Worm (Caenorhabditis elegans) whole organism, L1 larva: ENCODE results near the gene pak-2.
A peak's percentile ranks its signal among the peaks of the same experiment; 100 is the strongest.

Experiments
- C04F5.9 ChIP-seq: sonication (generic microtip); optimal IDR thresholded peaks from 2 replicates; lab custom pipeline; 2016; ENCODE audit warnings: missing genetic modification characterization, missing compliant biosample characterization
- C16A3.4 ChIP-seq: fragments of 150-350 bp; optimal IDR thresholded peaks from 2 replicates; lab custom pipeline; 2014; ENCODE audit warnings: missing biosample characterization, missing genetic modification characterization
- Y116A8C.19 ChIP-seq: sonication (generic microtip); optimal IDR thresholded peaks from 2 replicates; lab custom pipeline; 2016; ENCODE audit warnings: missing compliant biosample characterization, missing genetic modification characterization, borderline replicate concordance
- aly-2 ChIP-seq: fragments of 150-350 bp; optimal IDR thresholded peaks from 2 replicates; lab custom pipeline; 2014; ENCODE audit warnings: missing biosample characterization, missing genetic modification characterization
- ama-1 ChIP-seq: fragments of 150-350 bp; optimal IDR thresholded peaks from 2 replicates; lab custom pipeline; 2014
- ceh-63 ChIP-seq: fragments of 200-800 bp; sonication (Bioruptor generic); optimal IDR thresholded peaks from 2 replicates; lab custom pipeline; 2018; ENCODE audit warnings: mild to moderate bottlenecking, missing genetic modification characterization, missing compliant biosample characterization
- ceh-8 ChIP-seq: fragments of 200-800 bp; sonication (Bioruptor generic); optimal IDR thresholded peaks from 2 replicates; lab custom pipeline; 2018; ENCODE audit warnings: mild to moderate bottlenecking, missing genetic modification characterization, moderate library complexity, missing compliant biosample characterization
- ceh-90 ChIP-seq: sonication (generic microtip); optimal IDR thresholded peaks from 2 replicates; lab custom pipeline; 2016; ENCODE audit warnings: missing genetic modification characterization, missing compliant biosample characterization
- ces-1 ChIP-seq: fragments of 150-350 bp; optimal IDR thresholded peaks from 2 replicates; lab custom pipeline; 2014; ENCODE audit warnings: missing biosample characterization, missing genetic modification reagents, missing genetic modification characterization
- dpl-1 ChIP-seq, 3 experiments: fragments of 150-350 bp in 2 of 3; sonication (generic microtip) in 1 of 3; optimal IDR thresholded peaks; 2 replicates each; lab custom pipeline; 2014 to 2017; ENCODE audit warnings: missing biosample characterization in 3 of 3, missing genetic modification characterization in 3 of 3, missing genetic modification reagents in 3 of 3
- efl-1 ChIP-seq, 4 experiments: fragments of 150-350 bp; optimal IDR thresholded peaks in 3 of 4; peaks in 1 of 4; 1 replicate in 1 of 4; 2 replicates in 3 of 4; lab custom pipeline; 2014; ENCODE audit warnings: missing biosample characterization in 2 of 4, missing genetic modification characterization in 2 of 4, missing genetic modification reagents in 2 of 4
- egl-13 ChIP-seq: sonication (generic microtip); optimal IDR thresholded peaks from 2 replicates; lab custom pipeline; 2016; ENCODE audit warnings: missing genotype, missing genetic modification reagents, missing genetic modification characterization, missing compliant biosample characterization
- egl-27 ChIP-seq, 2 experiments: fragments of 150-350 bp in 1 of 2; sonication (generic microtip); optimal IDR thresholded peaks; 3 replicates each; lab custom pipeline; 2017 to 2018; ENCODE audit warnings: missing biosample characterization in 2 of 2, missing genetic modification characterization in 2 of 2, missing genetic modification reagents in 2 of 2
- elt-3 ChIP-seq, 6 experiments: fragments of 150-350 bp in 1 of 6; sonication (generic microtip); optimal IDR thresholded peaks; 2 replicates each; lab custom pipeline; 2017 to 2018; ENCODE audit warnings: missing biosample characterization in 6 of 6, missing genetic modification characterization in 6 of 6, inconsistent platforms in 1 of 6
- fkh-10 ChIP-seq: sonication (generic microtip); optimal IDR thresholded peaks from 2 replicates; lab custom pipeline; 2017; ENCODE audit warnings: missing biosample characterization, missing genetic modification reagents, missing genetic modification characterization
- fkh-4 ChIP-seq: sonication (generic microtip); optimal IDR thresholded peaks from 2 replicates; lab custom pipeline; 2016; ENCODE audit warnings: missing compliant biosample characterization, missing genetic modification characterization, borderline replicate concordance
- fkh-8 ChIP-seq: sonication (generic microtip); optimal IDR thresholded peaks from 2 replicates; lab custom pipeline; 2016; ENCODE audit warnings: mild to moderate bottlenecking, missing genetic modification characterization, missing compliant biosample characterization
- fos-1 ChIP-seq: fragments of 150-350 bp; optimal IDR thresholded peaks from 2 replicates; lab custom pipeline; 2014; ENCODE audit warnings: missing biosample characterization, missing genetic modification characterization
- hlh-4 ChIP-seq: sonication (generic microtip); optimal IDR thresholded peaks from 2 replicates; lab custom pipeline; 2016; ENCODE audit warnings: mild to moderate bottlenecking, missing genetic modification characterization, missing compliant biosample characterization
- hpl-2 ChIP-seq: fragments of 150-350 bp; optimal IDR thresholded peaks from 2 replicates; lab custom pipeline; 2014; ENCODE audit warnings: missing biosample characterization, missing genetic modification reagents, missing genetic modification characterization
- irx-1 ChIP-seq: sonication (generic microtip); optimal IDR thresholded peaks from 2 replicates; lab custom pipeline; 2016; ENCODE audit warnings: missing genetic modification characterization, missing compliant biosample characterization
- isw-1 ChIP-seq: fragments of 200-800 bp; sonication (Bioruptor generic); IDR thresholded peaks from 2 replicates; pipeline ENCODE4 v1.3.6; 2022; ENCODE audit warnings: missing genetic modification characterization, missing compliant biosample characterization
- jun-1 ChIP-seq: fragments of 150-350 bp; optimal IDR thresholded peaks from 2 replicates; lab custom pipeline; 2014; ENCODE audit warnings: missing biosample characterization, missing genetic modification reagents, missing genetic modification characterization
- lin-15B ChIP-seq: fragments of 150-350 bp; sonication (generic microtip); optimal IDR thresholded peaks from 3 replicates; lab custom pipeline; 2014; ENCODE audit warnings: missing biosample characterization, missing genetic modification characterization
- lsy-2 ChIP-seq, 2 experiments: fragments of 150-350 bp; optimal IDR thresholded peaks; 2 replicates each; lab custom pipeline; 2014; ENCODE audit warnings: missing biosample characterization in 2 of 2, missing genetic modification characterization in 2 of 2
- mab-9 ChIP-seq: fragments of 200-800 bp; sonication (Bioruptor generic); IDR thresholded peaks from 2 replicates; pipeline ENCODE4 v1.3.6; 2022; ENCODE audit warnings: missing genetic modification reagents, missing genetic modification characterization, missing compliant biosample characterization
- mdl-1 ChIP-seq, 2 experiments: fragments of 150-350 bp; optimal IDR thresholded peaks; 2 replicates each; lab custom pipeline; 2014 to 2017; ENCODE audit warnings: missing biosample characterization in 2 of 2, missing genetic modification characterization in 2 of 2, inconsistent platforms in 1 of 2
- mef-2 ChIP-seq: fragments of 150-350 bp; optimal IDR thresholded peaks from 2 replicates; lab custom pipeline; 2014; ENCODE audit warnings: missing biosample characterization, missing genetic modification characterization
- nhr-11 ChIP-seq: fragments of 150-350 bp; optimal IDR thresholded peaks from 2 replicates; lab custom pipeline; 2014; ENCODE audit warnings: missing biosample characterization, missing genetic modification characterization
- nhr-12 ChIP-seq: sonication (generic microtip); optimal IDR thresholded peaks from 2 replicates; lab custom pipeline; 2017; ENCODE audit warnings: missing biosample characterization, missing genetic modification characterization
- nhr-20 ChIP-seq: sonication (generic microtip); optimal IDR thresholded peaks from 2 replicates; lab custom pipeline; 2016; ENCODE audit warnings: mild to moderate bottlenecking, missing genetic modification characterization, missing compliant biosample characterization
- nhr-47 ChIP-seq: sonication (generic microtip); optimal IDR thresholded peaks from 2 replicates; lab custom pipeline; 2016; ENCODE audit warnings: mild to moderate bottlenecking, missing genetic modification characterization, moderate library complexity, missing compliant biosample characterization
- nhr-71 ChIP-seq: sonication (generic microtip); optimal IDR thresholded peaks from 2 replicates; lab custom pipeline; 2016; ENCODE audit warnings: mild to moderate bottlenecking, missing genetic modification characterization, moderate library complexity, missing compliant biosample characterization
- nhr-77 ChIP-seq: fragments of 150-350 bp; optimal IDR thresholded peaks from 2 replicates; lab custom pipeline; 2014; ENCODE audit warnings: missing biosample characterization, missing genetic modification characterization
- nhr-84 ChIP-seq: sonication (generic microtip); optimal IDR thresholded peaks from 2 replicates; lab custom pipeline; 2017; ENCODE audit warnings: missing biosample characterization, missing genetic modification characterization
- nhr-90 ChIP-seq: sonication (generic microtip); optimal IDR thresholded peaks from 2 replicates; lab custom pipeline; 2016; ENCODE audit warnings: mild to moderate bottlenecking, missing genetic modification characterization, missing compliant biosample characterization; ENCODE audit not compliant: poor library complexity
- pag-3 ChIP-seq: sonication (generic microtip); optimal IDR thresholded peaks from 2 replicates; lab custom pipeline; 2017; ENCODE audit warnings: missing genetic modification characterization, mild to moderate bottlenecking, missing compliant biosample characterization, antibody characterized with exemption, borderline replicate concordance; ENCODE audit not compliant: insufficient read depth
- pqm-1 ChIP-seq: sonication (generic microtip); optimal IDR thresholded peaks from 3 replicates; lab custom pipeline; 2017; ENCODE audit warnings: missing biosample characterization, missing genetic modification characterization
- skn-1 ChIP-seq: fragments of 150-350 bp; optimal IDR thresholded peaks from 2 replicates; lab custom pipeline; 2014; ENCODE audit warnings: missing biosample characterization, missing genetic modification characterization
- snpc-4 ChIP-seq: fragments of 150-350 bp; optimal IDR thresholded peaks from 2 replicates; lab custom pipeline; 2014; ENCODE audit warnings: missing biosample characterization, missing genetic modification characterization
- sox-4 ChIP-seq: sonication (generic microtip); optimal IDR thresholded peaks from 2 replicates; lab custom pipeline; 2016; ENCODE audit warnings: missing genetic modification characterization, missing compliant biosample characterization
- swsn-7 ChIP-seq: sonication (generic microtip); optimal IDR thresholded peaks from 2 replicates; lab custom pipeline; 2016; ENCODE audit warnings: missing genetic modification characterization, missing compliant biosample characterization
- tbx-2 ChIP-seq: sonication (generic microtip); optimal IDR thresholded peaks from 2 replicates; lab custom pipeline; 2016; ENCODE audit warnings: missing genetic modification characterization, missing compliant biosample characterization
- tlp-1 ChIP-seq: fragments of 150-350 bp; optimal IDR thresholded peaks from 2 replicates; lab custom pipeline; 2014; ENCODE audit warnings: missing biosample characterization, missing genetic modification characterization
- unc-30 ChIP-seq: sonication (generic microtip); optimal IDR thresholded peaks from 2 replicates; lab custom pipeline; 2017; ENCODE audit warnings: missing biosample characterization, missing genetic modification characterization
- unc-62 ChIP-seq: fragments of 150-350 bp; optimal IDR thresholded peaks from 2 replicates; lab custom pipeline; 2014; ENCODE audit warnings: missing biosample characterization, missing genetic modification reagents, missing genetic modification characterization
- unc-86 ChIP-seq: sonication (generic microtip); optimal IDR thresholded peaks from 2 replicates; lab custom pipeline; 2016; ENCODE audit warnings: missing genetic modification characterization, missing compliant biosample characterization
- unc-98 ChIP-seq: fragments of 200-800 bp; sonication (Bioruptor generic); IDR thresholded peaks from 2 replicates; pipeline ENCODE4 v1.3.6; 2022; ENCODE audit warnings: missing genetic modification characterization, missing compliant biosample characterization
- vab-15 ChIP-seq: sonication (generic microtip); optimal IDR thresholded peaks from 2 replicates; lab custom pipeline; 2017; ENCODE audit warnings: missing genotype, mild to moderate bottlenecking, missing genetic modification characterization, missing compliant biosample characterization
- xbp-1 ChIP-seq: sonication (generic microtip); optimal IDR thresholded peaks from 2 replicates; lab custom pipeline; 2016; ENCODE audit warnings: missing genetic modification characterization, missing compliant biosample characterization
- zip-4 ChIP-seq: fragments of 200-800 bp; sonication (Bioruptor generic); optimal IDR thresholded peaks from 2 replicates; lab custom pipeline; 2018; ENCODE audit warnings: mild to moderate bottlenecking, missing genetic modification characterization, moderate library complexity, missing compliant biosample characterization

The pak-2 gene

ce11 chrV:11070388-11070787 is 31.2 kb upstream of the pak-2 start (continued):
- TF ChIP-seq unc-86 (tag; lab: Kevin White, UChicago) (no peak), egl-13 (no peak), lsy-2 (tag; optimal IDR thresholded peaks at IDR 0.05; lab: Kevin White, UChicago) (no peak), unc-62 (GFP tag; lab: Kevin White, UChicago) (no peak), elt-3 (tag; optimal IDR thresholded peaks at IDR 0.05; lab: Kevin White, UChicago) (no peak)

- no peak for TF ChIP-seq mef-2 (tag; lab: Kevin White, UChicago)
- TF ChIP-seq egl-27 (tag; optimal IDR thresholded peaks at IDR 0.05; lab: Kevin White, UChicago) = no peak
- no peak for TF ChIP-seq xbp-1
- TF ChIP-seq pqm-1 = peak; percentile 24
- no peak for TF ChIP-seq mdl-1 (tag; optimal IDR thresholded peaks at IDR 0.05; lab: Kevin White, UChicago)
- TF ChIP-seq C04F5.9 (tag; lab: Kevin White, UChicago) = no peak
- no peak for TF ChIP-seq snpc-4
- TF ChIP-seq pag-3 (tag; lab: Kevin White, UChicago) = no peak
- TF ChIP-seq nhr-20 (tag; lab: Kevin White, UChicago) = peak; percentile 25
- TF ChIP-seq nhr-71 (tag; lab: Kevin White, UChicago) = peak; percentile 51
- peak; percentile 48 for TF ChIP-seq jun-1 (tag; lab: Kevin White, UChicago)
- TF ChIP-seq fkh-4 (tag; lab: Kevin White, UChicago) = no peak
- TF ChIP-seq hlh-4 (tag; lab: Kevin White, UChicago) = no peak
- TF ChIP-seq unc-62 (GFP tag; lab: Kevin White, UChicago) = no peak
- TF ChIP-seq aly-2 = no peak
- TF ChIP-seq tlp-1 = peak; percentile 48
- no peak for TF ChIP-seq vab-15 (tag; lab: Kevin White, UChicago)
- no peak for TF ChIP-seq ceh-8
- TF ChIP-seq nhr-77 = no peak
- TF ChIP-seq ceh-63 (GFP tag; lab: Kevin White, UChicago) = no peak
- TF ChIP-seq nhr-47 (tag; lab: Kevin White, UChicago) = peak; percentile 5
- TF ChIP-seq irx-1 (tag; lab: Kevin White, UChicago) = no peak
- no peak for TF ChIP-seq sox-4 (tag; lab: Kevin White, UChicago)
- no peak for TF ChIP-seq Y116A8C.19
- TF ChIP-seq ama-1 (lab: Kevin White, UChicago) = no peak
- no peak for TF ChIP-seq nhr-12 (tag; lab: Kevin White, UChicago)
- no peak for TF ChIP-seq ceh-90 (tag; lab: Kevin White, UChicago)
- no peak for TF ChIP-seq swsn-7 (tag; lab: Kevin White, UChicago)
- TF ChIP-seq nhr-90 (tag; lab: Kevin White, UChicago) = peak; percentile 35
- no peak for TF ChIP-seq unc-98 (GFP tag; lab: Robert Waterston, UW)
- TF ChIP-seq mab-9 (GFP tag; lab: Robert Waterston, UW) = no peak
- TF ChIP-seq isw-1 (GFP tag; lab: Robert Waterston, UW) = no peak
- peak in 1 of 6 experiments; percentile 4 for TF ChIP-seq elt-3 (tag; optimal IDR thresholded peaks at IDR 0.05; lab: Kevin White, UChicago)
- no peak for TF ChIP-seq fkh-8
- TF ChIP-seq lsy-2 (tag; optimal IDR thresholded peaks at IDR 0.05; lab: Kevin White, UChicago) = no peak
- no peak for TF ChIP-seq tbx-2 (tag; lab: Kevin White, UChicago)
- TF ChIP-seq nhr-84 (tag; lab: Kevin White, UChicago) = no peak
- no peak for TF ChIP-seq dpl-1 (GFP tag; optimal IDR thresholded peaks at IDR 0.05; lab: Kevin White, UChicago)
- TF ChIP-seq nhr-11 (tag; lab: Kevin White, UChicago) = no peak
- no peak for TF ChIP-seq fos-1 (tag; lab: Kevin White, UChicago)
- TF ChIP-seq skn-1 = no peak
- TF ChIP-seq zip-4 (GFP tag; lab: Kevin White, UChicago) = no peak
- no peak for TF ChIP-seq unc-30 (tag; lab: Kevin White, UChicago)
- TF ChIP-seq lin-15B (tag; lab: Kevin White, UChicago) = no peak
- no peak for TF ChIP-seq efl-1 (optimal IDR thresholded peaks at IDR 0.05; lab: Kevin White, UChicago)
- TF ChIP-seq efl-1 (GFP tag; optimal IDR thresholded peaks at IDR 0.05 in 1 of 2; lab: Kevin White, UChicago) = peak in 1 of 2 experiments; percentile 27
- no peak for TF ChIP-seq fkh-10 (GFP tag; lab: Kevin White, UChicago)
- no peak for TF ChIP-seq hpl-2 (GFP tag; lab: Kevin White, UChicago)
- TF ChIP-seq C16A3.4 = no peak
- TF ChIP-seq ces-1 (GFP tag; lab: Kevin White, UChicago) = no peak
Observed at ce11 chrV:11069277-11069676, 30.0 kb upstream of the pak-2 start, which contains the start of gene T04C12.8. Gene T04C12.8 (minus strand): TSS chrV:11069358.
